Worm (Caenorhabditis elegans): Measurements from ENCODE around the gene K09E9.4.

ce11 chrX:15640603-15641002 is 10.4 kb upstream of the K09E9.4 start, which contains the start of gene K09E9.7:
- TF ChIP-seq tab-1 (GFP tag; IDR thresholded peaks at IDR 0.05) (no peak), flt-1 (GFP tag; IDR thresholded peaks at IDR 0.05) (no peak), ztf-29 (GFP tag; IDR thresholded peaks at IDR 0.05) (no peak), ztf-23 (GFP tag; IDR thresholded peaks at IDR 0.05) (no peak), med-1 (GFP tag; optimal IDR thresholded peaks at IDR 0.05; ENCODE audit: insufficient read depth) (no peak), cog-1 (tag; optimal IDR thresholded peaks at IDR 0.05) (no peak)

Data from whole organism, midembryonic.